Fruit fly (Drosophila melanogaster): ENCODE data around the gene CG17260.

DNA sequence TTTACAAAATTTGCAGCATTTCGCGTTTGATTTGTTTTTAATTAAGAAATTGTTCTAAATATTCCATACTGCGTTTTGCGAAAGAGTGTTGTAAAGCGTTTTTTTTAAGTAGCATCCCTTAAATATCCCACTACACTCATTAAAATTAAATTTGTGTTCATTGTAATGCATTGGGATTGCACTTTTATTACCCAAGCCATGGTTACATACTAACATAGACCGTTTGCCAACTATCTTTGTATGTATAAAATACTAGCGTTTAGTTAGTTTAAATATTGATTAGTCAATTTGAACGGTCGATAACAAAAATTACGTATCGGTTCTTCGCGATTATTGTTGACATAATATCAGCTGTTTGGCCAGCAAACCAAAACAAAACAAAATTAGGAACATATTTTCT is 2.7 kb downstream of the CG17260 start, which contains the start of the genes cnir and CG17221:
- TF ChIP-seq CG8478 (optimal IDR thresholded peaks at IDR 0.05) = no peak
- no peak for TF ChIP-seq CTCF (optimal IDR thresholded peaks at IDR 0.05)
